Fruit fly (Drosophila melanogaster) whole organism, wandering third instar larva: ENCODE data around the gene Gale.

ENCODE experiments used
- CG32264 ChIP-seq: fragments of 200-800 bp; sonication (Bioruptor generic); optimal IDR thresholded peaks from 2 replicates; lab custom pipeline; 2016; ENCODE audit warnings: missing biosample characterization, missing genetic modification characterization
- Dfd ChIP-seq: fragments of >200 bp; optimal IDR thresholded peaks from 2 replicates; lab custom pipeline; 2017; ENCODE audit warnings: missing biosample characterization, missing genetic modification characterization
- Sp1 ChIP-seq: fragments of 200-800 bp; sonication (Bioruptor generic); optimal IDR thresholded peaks from 3 replicates; lab custom pipeline; 2019; ENCODE audit warnings: missing biosample characterization, mild to moderate bottlenecking, missing genetic modification characterization, moderate library complexity
- dmrt93B ChIP-seq: fragments of 200-800 bp; sonication (Bioruptor generic); optimal IDR thresholded peaks from 2 replicates; lab custom pipeline; 2018; ENCODE audit warnings: missing biosample characterization, mild to moderate bottlenecking, missing genetic modification characterization
- ey ChIP-seq: fragments of 200-800 bp; sonication (Bioruptor generic); optimal IDR thresholded peaks from 2 replicates; lab custom pipeline; 2016; ENCODE audit warnings: missing biosample characterization, missing genetic modification characterization

- TF ChIP-seq dmrt93B (GFP tag; lab: Kevin White, UChicago): no peak
- TF ChIP-seq Sp1 (GFP tag; lab: Kevin White, UChicago): no peak
- TF ChIP-seq CG32264 (GFP tag; lab: Kevin White, UChicago): no peak
- TF ChIP-seq ey (GFP tag; lab: Kevin White, UChicago): no peak
- no peak for TF ChIP-seq Dfd (GFP tag; lab: Kevin White, UChicago)
Measured at dm6 chr3L:617926-618325, 30.4 kb upstream of the Gale start.
